Worm (Caenorhabditis elegans): ENCODE data around the gene wee-1.3.
A peak's percentile ranks its signal among the peaks of the same experiment; 100 is the strongest.

Gene wee-1.3

ce11 chrII:9746069-9746468, 29.8 kb upstream of the wee-1.3 start, which contains the start of the genes Y53C12B.1 and nos-3 (continued):
- TF ChIP-seq spr-1 (tag; optimal IDR thresholded peaks at IDR 0.05) = no peak
- no peak for TF ChIP-seq cey-2 (tag; optimal IDR thresholded peaks at IDR 0.05; ENCODE audit: borderline replicate concordance, insufficient read depth)
- no peak for TF ChIP-seq nhr-76 (tag; optimal IDR thresholded peaks at IDR 0.05)
- TF ChIP-seq tra-1 (GFP tag; IDR thresholded peaks at IDR 0.05) = 0 out of 2 replicates have a peak, but pooled peaks have one; percentile 34
- no peak for TF ChIP-seq madf-5 (GFP tag; IDR thresholded peaks at IDR 0.05)
- no peak for TF ChIP-seq daf-12 (tag; optimal IDR thresholded peaks at IDR 0.05)
- TF ChIP-seq Y105C5A.15 (GFP tag; IDR thresholded peaks at IDR 0.05) = no peak
- no peak for TF ChIP-seq skn-1 (tag; optimal IDR thresholded peaks at IDR 0.05)
- TF ChIP-seq nhr-77 (tag; optimal IDR thresholded peaks at IDR 0.05) = peak; percentile 59
- TF ChIP-seq nhr-25 (tag; optimal IDR thresholded peaks at IDR 0.05; ENCODE audit: borderline replicate concordance, insufficient read depth) = peak; percentile 85
- no peak for TF ChIP-seq egl-43 (GFP tag; IDR thresholded peaks at IDR 0.05)
- TF ChIP-seq nhr-6 (tag; optimal IDR thresholded peaks at IDR 0.05) = peak; percentile 68
- TF ChIP-seq rbr-2 (tag; optimal IDR thresholded peaks at IDR 0.05) = peak; percentile 45
- peak; percentile 56 for TF ChIP-seq hmg-1.1 (GFP tag; IDR thresholded peaks at IDR 0.05)
- TF ChIP-seq lsy-2 (tag; optimal IDR thresholded peaks at IDR 0.05) = peak; percentile 95 to 99
- TF ChIP-seq tag-97 (GFP tag; IDR thresholded peaks at IDR 0.05) = no peak
- TF ChIP-seq lin-1 (GFP tag; IDR thresholded peaks at IDR 0.05) = no peak
- TF ChIP-seq ztf-7 (tag; optimal IDR thresholded peaks at IDR 0.05) = peak; percentile 20
- TF ChIP-seq dve-1 (tag; optimal IDR thresholded peaks at IDR 0.05; ENCODE audit: insufficient read depth) = peak; percentile 73
- no peak for TF ChIP-seq nhr-111 (GFP tag; optimal IDR thresholded peaks at IDR 0.05)
- TF ChIP-seq lin-29 (GFP tag; IDR thresholded peaks at IDR 0.05) = no peak
- TF ChIP-seq ces-1 (GFP tag; optimal IDR thresholded peaks at IDR 0.05) = no peak
- TF ChIP-seq ama-1 (optimal IDR thresholded peaks at IDR 0.05) = peak; percentile 54
- TF ChIP-seq nhr-48 (tag; optimal IDR thresholded peaks at IDR 0.05) = no peak
- TF ChIP-seq hlh-30 (tag; optimal IDR thresholded peaks at IDR 0.05; ENCODE audit: insufficient read depth) = peak; percentile 76
- TF ChIP-seq ZK337.2 (GFP tag; IDR thresholded peaks at IDR 0.05) = no peak
- TF ChIP-seq unc-62 (GFP tag; optimal IDR thresholded peaks at IDR 0.05 in 1 of 2) = peak in 1 of 2 experiments; percentile 88
- no peak for TF ChIP-seq unc-62 (tag; optimal IDR thresholded peaks at IDR 0.05)
- peak; percentile 59 for TF ChIP-seq lin-13 (GFP tag; optimal IDR thresholded peaks at IDR 0.05)
- TF ChIP-seq aha-1 (tag) = no peak
- TF ChIP-seq snpc-4 (tag; optimal IDR thresholded peaks at IDR 0.05) = no peak
- TF ChIP-seq F44E2.7 (GFP tag; IDR thresholded peaks at IDR 0.05) = no peak
- no peak for TF ChIP-seq ceh-44 (GFP tag; IDR thresholded peaks at IDR 0.05)
- TF ChIP-seq pha-4 (GFP tag; IDR thresholded peaks at IDR 0.05) = no peak
- peak; percentile 79 for TF ChIP-seq pha-4 (tag; optimal IDR thresholded peaks at IDR 0.05)
- TF ChIP-seq Y48G9A.11 (GFP tag; IDR thresholded peaks at IDR 0.05) = no peak

- TF ChIP-seq arid-1 (GFP tag; conservative IDR thresholded peaks at IDR 0.05) = no peak
- 0 out of 2 replicates have a peak, but pooled peaks have one; percentile 9 for TF ChIP-seq lin-38 (GFP tag; IDR thresholded peaks at IDR 0.05)
These were observed 26.5 kb upstream of the wee-1.3 start, which contains the start of gene pno-1 for ce11 chrII:9742784-9743183. Gene pno-1, minus strand, starts transcription at chrII:9742884.

ce11 chrII:9741400-9741799, 25.1 kb upstream of the wee-1.3 start:
- TF ChIP-seq daf-12 (tag; optimal IDR thresholded peaks at IDR 0.05) = no peak
- no peak for TF ChIP-seq mxl-3 (GFP tag; optimal IDR thresholded peaks at IDR 0.05)
- TF ChIP-seq ceh-28 (tag; optimal IDR thresholded peaks at IDR 0.05) = no peak
- no peak for TF ChIP-seq nhr-76 (tag; optimal IDR thresholded peaks at IDR 0.05)
- TF ChIP-seq dmd-9 (GFP tag; IDR thresholded peaks at IDR 0.05) = no peak
- no peak for TF ChIP-seq daf-8 (GFP tag; IDR thresholded peaks at IDR 0.05)
- TF ChIP-seq ZK546.5 (tag; optimal IDR thresholded peaks at IDR 0.05) = no peak
- TF ChIP-seq egl-27 (tag; optimal IDR thresholded peaks at IDR 0.05) = no peak
- TF ChIP-seq snpc-4 (tag; optimal IDR thresholded peaks at IDR 0.05) = no peak
- no peak for TF ChIP-seq egl-43 (GFP tag; IDR thresholded peaks at IDR 0.05)
- no peak for TF ChIP-seq dpl-1 (GFP tag; optimal IDR thresholded peaks at IDR 0.05)
- TF ChIP-seq dmd-6 (GFP tag; IDR thresholded peaks at IDR 0.05) = peak; percentile 91
- TF ChIP-seq spr-3 (GFP tag; optimal IDR thresholded peaks at IDR 0.05) = no peak
- TF ChIP-seq ctbp-1 (GFP tag; IDR thresholded peaks at IDR 0.05) = no peak
- TF ChIP-seq ceh-44 (GFP tag; IDR thresholded peaks at IDR 0.05) = no peak
- no peak for TF ChIP-seq nhr-41 (GFP tag; IDR thresholded peaks at IDR 0.05)
- no peak for TF ChIP-seq ceh-62 (tag; optimal IDR thresholded peaks at IDR 0.05)
- no peak for TF ChIP-seq hif-1 (tag; optimal IDR thresholded peaks at IDR 0.05)

All from whole organism, L4 larva.